Worm (Caenorhabditis elegans): Measurements from ENCODE around the gene R10E4.3.

Gene R10E4.3

ce11 chrIII:4287379-4287778, at the start of gene R10E4.3:
Gene R10E4.3 (minus strand): TSS chrIII:4287479.
- TF ChIP-seq elt-3 (tag; optimal IDR thresholded peaks at IDR 0.05) (no peak), sma-3 (GFP tag; optimal IDR thresholded peaks at IDR 0.05) (no peak), mab-5 (tag; optimal IDR thresholded peaks at IDR 0.05) (no peak), nhr-12 (tag; optimal IDR thresholded peaks at IDR 0.05) (no peak), mdl-1 (tag; optimal IDR thresholded peaks at IDR 0.05) (no peak), dmd-4 (tag; optimal IDR thresholded peaks at IDR 0.05) (no peak), egl-27 (tag; optimal IDR thresholded peaks at IDR 0.05) (no peak)

- no peak for TF ChIP-seq blmp-1 (tag; optimal IDR thresholded peaks at IDR 0.05; ENCODE audit: insufficient read depth)
- TF ChIP-seq snpc-4 (tag; optimal IDR thresholded peaks at IDR 0.05) = no peak
- TF ChIP-seq unc-55 (GFP tag; optimal IDR thresholded peaks at IDR 0.05) = peak; percentile 85
- peak; percentile 64 for TF ChIP-seq C34F6.9 (tag; optimal IDR thresholded peaks at IDR 0.05)
- peak; percentile 34 for TF ChIP-seq zag-1 (tag; optimal IDR thresholded peaks at IDR 0.05)
- TF ChIP-seq lin-39 (tag; optimal IDR thresholded peaks at IDR 0.05) = no peak
- peak; percentile 48 for TF ChIP-seq F13H6.1 (tag; optimal IDR thresholded peaks at IDR 0.05)
- TF ChIP-seq lsy-2 (tag; optimal IDR thresholded peaks at IDR 0.05) = peak in 1 of 2 experiments; percentile 48
- TF ChIP-seq unc-39 (tag; optimal IDR thresholded peaks at IDR 0.05) = no peak
- TF ChIP-seq sem-4 (tag; optimal IDR thresholded peaks at IDR 0.05) = peak; percentile 46
- TF ChIP-seq nhr-129 (tag; optimal IDR thresholded peaks at IDR 0.05) = peak; percentile 49
These were observed 48.3 kb upstream of the R10E4.3 start for ce11 chrIII:4335614-4336013.

ce11 chrIII:4332543-4333042, 45.3 kb upstream of the R10E4.3 start, which contains the start of gene cdk-12:
Gene cdk-12 (plus strand): TSS chrIII:4332992.
- TF ChIP-seq nhr-21 (tag; optimal IDR thresholded peaks at IDR 0.05) (no peak), lin-39 (tag; optimal IDR thresholded peaks at IDR 0.05) (no peak), R02D3.7 (tag; optimal IDR thresholded peaks at IDR 0.05) (no peak), lin-11 (tag; optimal IDR thresholded peaks at IDR 0.05) (no peak), ZK546.5 (tag; optimal IDR thresholded peaks at IDR 0.05) (no peak), C34F6.9 (tag; optimal IDR thresholded peaks at IDR 0.05) (peak; percentile 75), aly-2 (tag; optimal IDR thresholded peaks at IDR 0.05) (no peak), nhr-25 (tag; optimal IDR thresholded peaks at IDR 0.05) (no peak), snpc-4 (tag; optimal IDR thresholded peaks at IDR 0.05) (peak; percentile 34), sma-3 (GFP tag; optimal IDR thresholded peaks at IDR 0.05) (peak; percentile 3), elt-1 (tag; optimal IDR thresholded peaks at IDR 0.05) (no peak), fos-1 (tag; optimal IDR thresholded peaks at IDR 0.05) (no peak), unc-62 (GFP tag; optimal IDR thresholded peaks at IDR 0.05) (no peak), unc-39 (tag; optimal IDR thresholded peaks at IDR 0.05) (no peak), zag-1 (tag; optimal IDR thresholded peaks at IDR 0.05) (no peak), ztf-1 (GFP tag; conservative IDR thresholded peaks at IDR 0.05) (no peak), lsy-2 (tag; optimal IDR thresholded peaks at IDR 0.05) (peak in 1 of 2 experiments; percentile 65), blmp-1 (tag; optimal IDR thresholded peaks at IDR 0.05; ENCODE audit: insufficient read depth) (no peak), sma-9 (GFP tag; optimal IDR thresholded peaks at IDR 0.05) (peak; percentile 39), sma-9 (tag; optimal IDR thresholded peaks at IDR 0.05) (no peak), gmeb-1 (tag; optimal IDR thresholded peaks at IDR 0.05) (peak; percentile 38), nhr-23 (tag; optimal IDR thresholded peaks at IDR 0.05) (no peak), skn-1 (tag; optimal IDR thresholded peaks at IDR 0.05) (no peak), lin-13 (GFP tag; optimal IDR thresholded peaks at IDR 0.05) (peak; percentile 26), ztf-11 (tag; optimal IDR thresholded peaks at IDR 0.05) (no peak), crh-2 (tag; optimal IDR thresholded peaks at IDR 0.05) (peak; percentile 47), alr-1 (tag; optimal IDR thresholded peaks at IDR 0.05) (no peak), nhr-6 (tag; optimal IDR thresholded peaks at IDR 0.05) (no peak), ztf-4 (tag; optimal IDR thresholded peaks at IDR 0.05) (no peak), Y55F3AM.14 (GFP tag; optimal IDR thresholded peaks at IDR 0.05) (no peak), nhr-237 (tag; optimal IDR thresholded peaks at IDR 0.05) (no peak), dmd-4 (tag; optimal IDR thresholded peaks at IDR 0.05) (no peak), nhr-12 (tag; optimal IDR thresholded peaks at IDR 0.05) (no peak), ama-1 (optimal IDR thresholded peaks at IDR 0.05) (no peak), egl-27 (tag; optimal IDR thresholded peaks at IDR 0.05) (no peak), peb-1 (tag; optimal IDR thresholded peaks at IDR 0.05) (no peak), sem-4 (tag; optimal IDR thresholded peaks at IDR 0.05) (no peak), elt-3 (tag; optimal IDR thresholded peaks at IDR 0.05) (no peak), nhr-77 (tag; optimal IDR thresholded peaks at IDR 0.05) (no peak), F13H6.1 (tag; optimal IDR thresholded peaks at IDR 0.05) (peak; percentile 16), mbf-1 (tag; optimal IDR thresholded peaks at IDR 0.05) (no peak), unc-55 (GFP tag; optimal IDR thresholded peaks at IDR 0.05) (peak; percentile 73), mdl-1 (tag; optimal IDR thresholded peaks at IDR 0.05) (no peak), nhr-11 (tag; optimal IDR thresholded peaks at IDR 0.05) (no peak), mab-5 (tag; optimal IDR thresholded peaks at IDR 0.05) (no peak), ceh-16 (tag; optimal IDR thresholded peaks at IDR 0.05) (no peak), nhr-129 (tag; optimal IDR thresholded peaks at IDR 0.05) (peak; percentile 3), nhr-10 (tag; optimal IDR thresholded peaks at IDR 0.05) (no peak), ceh-82 (tag; optimal IDR thresholded peaks at IDR 0.05) (no peak)
